Worm (Caenorhabditis elegans): ENCODE data around the gene C48B4.11.

Gene C48B4.11

DNA sequence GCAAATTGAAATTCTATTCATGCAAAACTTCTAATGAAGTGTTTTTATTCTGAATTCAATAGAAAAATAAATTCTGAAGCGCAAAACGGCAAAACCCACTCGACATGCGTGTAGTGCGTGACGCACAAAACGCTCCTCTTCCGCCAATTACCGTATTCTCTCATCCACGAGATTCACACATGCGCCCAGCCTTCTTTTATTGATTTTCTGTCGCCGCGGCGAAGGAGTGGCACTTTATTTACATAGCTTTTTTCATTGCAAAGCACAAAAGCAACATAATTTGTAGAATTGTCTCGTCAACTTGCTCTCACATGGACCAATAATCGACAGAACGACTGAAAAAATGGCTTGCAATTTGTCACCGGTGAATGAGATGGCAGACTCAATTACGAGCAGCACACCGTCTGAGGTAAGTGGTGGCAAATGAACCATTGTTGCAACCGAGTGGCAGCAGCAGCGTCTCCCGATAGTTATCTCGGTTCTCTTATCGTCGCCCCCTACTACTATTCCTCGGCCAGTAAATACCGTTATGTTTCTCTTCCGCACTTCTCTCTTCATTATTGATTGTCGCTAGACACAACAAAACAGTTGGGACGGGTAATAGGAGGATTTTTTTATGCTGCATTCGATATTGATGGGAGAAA, 19.8 kb downstream of the C48B4.11 start, which contains the start of gene unc-16 (continued):
- TF ChIP-seq lsy-12 (tag; optimal IDR thresholded peaks at IDR 0.05) = peak; percentile 85
- TF ChIP-seq ceh-82 (tag; optimal IDR thresholded peaks at IDR 0.05) = peak; percentile 19
- peak; percentile 90 for TF ChIP-seq snpc-4 (tag; optimal IDR thresholded peaks at IDR 0.05)
- TF ChIP-seq skn-1 (tag; optimal IDR thresholded peaks at IDR 0.05) = peak; percentile 46
- TF ChIP-seq lin-15B (tag; optimal IDR thresholded peaks at IDR 0.05) = peak; percentile 89
- no peak for TF ChIP-seq fkh-2 (tag; optimal IDR thresholded peaks at IDR 0.05)

DNA sequence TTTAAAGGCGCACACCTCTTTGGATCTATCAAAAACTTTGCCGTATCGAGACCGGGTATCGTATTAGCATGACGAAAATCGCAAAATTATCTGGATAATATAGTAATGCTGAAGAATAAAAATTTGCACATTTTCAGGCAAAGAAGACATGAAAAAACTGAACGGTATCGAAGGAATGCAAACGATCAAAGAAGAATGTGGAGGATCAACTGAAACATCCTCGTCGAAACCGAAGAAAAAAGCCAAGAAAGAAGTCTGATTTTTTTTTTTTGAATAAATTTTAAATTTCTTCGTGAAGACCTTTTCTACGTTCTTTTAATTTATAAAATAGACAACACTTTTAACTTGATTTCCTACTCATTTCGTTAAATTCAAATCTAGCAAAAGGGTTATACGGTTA, 21.1 kb downstream of the C48B4.11 start, which contains the start of gene ZK1098.12:
ZK1098.12 (plus strand) TSS at position 301 of the 400 bp plus-strand sequence.
- TF ChIP-seq nhr-28 (tag; optimal IDR thresholded peaks at IDR 0.05) = no peak
- TF ChIP-seq nhr-11 (tag; optimal IDR thresholded peaks at IDR 0.05) = no peak
- TF ChIP-seq nhr-12 (tag; optimal IDR thresholded peaks at IDR 0.05) = no peak
- TF ChIP-seq nhr-237 (tag; optimal IDR thresholded peaks at IDR 0.05) = no peak
- TF ChIP-seq elt-3 (tag; optimal IDR thresholded peaks at IDR 0.05) = no peak
- TF ChIP-seq ama-1 (optimal IDR thresholded peaks at IDR 0.05) = no peak
- TF ChIP-seq aly-2 (tag; optimal IDR thresholded peaks at IDR 0.05) = no peak
- TF ChIP-seq tbx-2 (tag; optimal IDR thresholded peaks at IDR 0.05) = no peak
- TF ChIP-seq fkh-10 (GFP tag; optimal IDR thresholded peaks at IDR 0.05) = no peak
- no peak for TF ChIP-seq jun-1 (tag; optimal IDR thresholded peaks at IDR 0.05)
- no peak for TF ChIP-seq nfya-1 (tag; optimal IDR thresholded peaks at IDR 0.05; ENCODE audit: insufficient read depth)
- no peak for TF ChIP-seq sea-2 (GFP tag; optimal IDR thresholded peaks at IDR 0.05)
- no peak for TF ChIP-seq snpc-4 (tag; optimal IDR thresholded peaks at IDR 0.05)
- no peak for TF ChIP-seq zag-1 (tag; optimal IDR thresholded peaks at IDR 0.05)

DNA sequence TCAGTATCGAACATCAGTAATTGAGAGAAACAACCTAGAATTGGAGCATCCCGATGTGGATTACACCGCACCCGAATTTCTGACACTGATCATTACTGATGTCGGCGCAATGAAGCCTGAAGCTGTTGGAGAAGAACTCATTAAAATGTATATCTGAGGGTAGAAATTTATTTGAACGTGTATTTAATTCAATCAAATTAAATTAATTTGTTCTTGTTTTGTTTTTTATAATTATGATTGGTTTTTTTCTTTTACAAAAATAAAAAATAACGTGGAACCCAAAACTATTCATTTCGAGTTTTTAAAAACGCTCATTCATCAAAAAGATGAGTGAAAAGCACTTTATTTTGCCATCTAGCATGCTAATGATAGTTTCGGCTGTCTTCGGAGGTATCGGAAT, 21.8 kb downstream of the C48B4.11 start, which contains the start of gene ZK1098.9:
ZK1098.9 (plus strand) TSS at position 301 of the 400 bp plus-strand sequence.
- TF ChIP-seq nhr-237 (tag; optimal IDR thresholded peaks at IDR 0.05) (no peak), ama-1 (optimal IDR thresholded peaks at IDR 0.05) (no peak), nhr-77 (tag; optimal IDR thresholded peaks at IDR 0.05) (no peak), nhr-28 (tag; optimal IDR thresholded peaks at IDR 0.05) (no peak)

DNA sequence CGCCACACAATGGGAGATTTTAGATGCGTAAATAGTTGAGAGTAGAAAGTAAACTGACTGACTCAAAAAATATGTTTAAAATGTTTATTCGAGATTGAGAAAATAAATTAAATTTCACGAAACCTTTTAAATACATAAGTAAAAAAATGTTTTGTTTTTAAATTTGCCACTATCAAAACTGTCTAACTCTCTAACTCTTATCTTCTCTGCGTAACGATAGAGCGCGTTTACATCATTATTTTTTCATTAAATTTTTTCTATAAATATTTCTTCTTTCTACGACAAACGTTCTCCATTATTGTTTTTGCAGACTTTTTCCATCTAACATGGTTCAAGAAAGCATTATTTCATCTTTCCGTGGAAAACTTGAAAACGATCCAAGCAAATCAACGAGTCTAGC, 23.1 kb downstream of the C48B4.11 start, which contains the start of gene eif-2Balpha:
eif-2Balpha (plus strand) TSS at position 304 of the 400 bp plus-strand sequence.
- TF ChIP-seq aly-2 (tag; optimal IDR thresholded peaks at IDR 0.05) = no peak
- no peak for TF ChIP-seq ztf-4 (tag; optimal IDR thresholded peaks at IDR 0.05)
- peak; percentile 58 for TF ChIP-seq lin-15B (tag; optimal IDR thresholded peaks at IDR 0.05)
- TF ChIP-seq nhr-23 (tag; optimal IDR thresholded peaks at IDR 0.05) = peak; percentile 26
- TF ChIP-seq snpc-4 (tag; optimal IDR thresholded peaks at IDR 0.05) = peak; percentile 8
- TF ChIP-seq pha-4 (tag; optimal IDR thresholded peaks at IDR 0.05) = peak; percentile 86
- TF ChIP-seq elt-2 (tag; optimal IDR thresholded peaks at IDR 0.05) = peak; percentile 9
- TF ChIP-seq lin-39 (tag; optimal IDR thresholded peaks at IDR 0.05) = no peak
- TF ChIP-seq hmg-11 (tag; optimal IDR thresholded peaks at IDR 0.05) = peak; percentile 6
- peak; percentile 32 for TF ChIP-seq nfya-1 (tag; optimal IDR thresholded peaks at IDR 0.05; ENCODE audit: insufficient read depth)

DNA sequence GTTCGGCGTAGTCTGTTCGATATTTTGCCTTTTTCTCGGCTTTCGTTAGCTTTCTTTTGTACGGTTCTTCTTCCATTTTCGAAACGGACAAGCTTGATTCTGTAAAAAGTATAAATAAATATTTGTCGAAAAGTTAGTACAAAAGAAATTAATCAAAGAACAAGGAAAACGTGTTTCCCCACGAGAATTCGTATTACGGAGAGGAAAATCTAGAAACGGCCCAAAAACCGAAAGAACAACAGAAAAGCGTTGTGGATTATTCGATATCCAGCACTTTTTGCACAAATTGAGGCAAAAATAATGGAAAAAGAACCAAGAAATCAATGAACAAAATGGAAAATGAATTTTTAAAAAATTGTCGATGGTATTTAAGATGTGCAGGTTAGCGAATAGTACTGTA, 23.6 kb downstream of the C48B4.11 start, which contains the start of gene mut-7:
mut-7 (minus strand) TSS at position 101 of the 400 bp plus-strand sequence.
- TF ChIP-seq ztf-11 (tag; optimal IDR thresholded peaks at IDR 0.05) (no peak), ceh-16 (tag; optimal IDR thresholded peaks at IDR 0.05) (no peak), ZK546.5 (tag; optimal IDR thresholded peaks at IDR 0.05) (no peak), unc-39 (tag; optimal IDR thresholded peaks at IDR 0.05) (no peak), hmg-11 (tag; optimal IDR thresholded peaks at IDR 0.05) (no peak), nfya-1 (tag; optimal IDR thresholded peaks at IDR 0.05; ENCODE audit: insufficient read depth) (no peak), aly-2 (tag; optimal IDR thresholded peaks at IDR 0.05) (no peak), fkh-2 (tag; optimal IDR thresholded peaks at IDR 0.05) (no peak), fkh-10 (GFP tag; optimal IDR thresholded peaks at IDR 0.05) (no peak), mml-1 (tag; optimal IDR thresholded peaks at IDR 0.05) (no peak), elt-1 (tag; optimal IDR thresholded peaks at IDR 0.05) (no peak), lin-39 (tag; optimal IDR thresholded peaks at IDR 0.05) (no peak), ceh-28 (tag; optimal IDR thresholded peaks at IDR 0.05) (no peak), zag-1 (tag; optimal IDR thresholded peaks at IDR 0.05) (no peak), pha-4 (tag; optimal IDR thresholded peaks at IDR 0.05) (no peak), fos-1 (tag; optimal IDR thresholded peaks at IDR 0.05) (no peak), lsy-12 (tag; optimal IDR thresholded peaks at IDR 0.05) (no peak), daf-12 (tag; optimal IDR thresholded peaks at IDR 0.05) (no peak), sea-2 (GFP tag; optimal IDR thresholded peaks at IDR 0.05) (no peak)

Data from whole organism, L3 larva.